Fruit fly (Drosophila melanogaster): ENCODE measurements around the gene Arglu1.
A peak's percentile ranks its signal among the peaks of the same experiment; 100 is the strongest.

The Arglu1 gene

dm6 chr2L:9943521-9943920 lies 5.6 kb upstream of the Arglu1 start (continued):
- no peak for TF ChIP-seq CHES-1-like (GFP tag; optimal IDR thresholded peaks at IDR 0.05)
- TF ChIP-seq Ets65A (GFP tag): no peak
- TF ChIP-seq chm (GFP tag; IDR thresholded peaks at IDR 0.05): no peak
- TF ChIP-seq CG15514 (GFP tag; optimal IDR thresholded peaks at IDR 0.05): peak; percentile 15
- no peak for TF ChIP-seq dimm (GFP tag; IDR thresholded peaks at IDR 0.05)
- TF ChIP-seq B-H1 (GFP tag; IDR thresholded peaks at IDR 0.05): no peak
- TF ChIP-seq E2f2 (GFP tag; IDR thresholded peaks at IDR 0.05): no peak
- no peak for TF ChIP-seq CG42726 (GFP tag; IDR thresholded peaks at IDR 0.05; ENCODE audit: partially characterized antibody)
- TF ChIP-seq CG17186 (GFP tag; optimal IDR thresholded peaks at IDR 0.05): no peak
- TF ChIP-seq CG8924 (tag; optimal IDR thresholded peaks at IDR 0.05): no peak
- TF ChIP-seq Rfx (GFP tag; IDR thresholded peaks at IDR 0.05): peak; percentile 69
- TF ChIP-seq CG15479 (GFP tag; optimal IDR thresholded peaks at IDR 0.05): no peak
- TF ChIP-seq CG7745 (tag; optimal IDR thresholded peaks at IDR 0.05): no peak
- no peak for TF ChIP-seq CG34422 (GFP tag; IDR thresholded peaks at IDR 0.05)
- no peak for TF ChIP-seq Xbp1 (GFP tag; optimal IDR thresholded peaks at IDR 0.05)
- no peak for TF ChIP-seq CG18011 (GFP tag; optimal IDR thresholded peaks at IDR 0.05)
- TF ChIP-seq CG10321 (GFP tag; IDR thresholded peaks at IDR 0.05): no peak
- TF ChIP-seq wdn (GFP tag; IDR thresholded peaks at IDR 0.05): no peak
- peak; percentile 15 for TF ChIP-seq grau (tag; optimal IDR thresholded peaks at IDR 0.05)
- TF ChIP-seq CG12155 (GFP tag; optimal IDR thresholded peaks at IDR 0.05): peak; percentile 10
- TF ChIP-seq CG14860 (GFP tag; IDR thresholded peaks at IDR 0.05; ENCODE audit: partially characterized antibody): no peak
- TF ChIP-seq CG13287 (GFP tag; IDR thresholded peaks at IDR 0.05; ENCODE audit: partially characterized antibody): no peak
- no peak for TF ChIP-seq tap (tag; optimal IDR thresholded peaks at IDR 0.05)
- TF ChIP-seq CG5180 (GFP tag; optimal IDR thresholded peaks at IDR 0.05): no peak
- no peak for TF ChIP-seq CG3995 (GFP tag; optimal IDR thresholded peaks at IDR 0.05)
- TF ChIP-seq CG31365 (tag; optimal IDR thresholded peaks at IDR 0.05): peak; percentile 29
- no peak for TF ChIP-seq jumu (GFP tag; optimal IDR thresholded peaks at IDR 0.05)
- TF ChIP-seq CG4820 (GFP tag; optimal IDR thresholded peaks at IDR 0.05): no peak
- TF ChIP-seq CG4854 (GFP tag; optimal IDR thresholded peaks at IDR 0.05): no peak
- no peak for TF ChIP-seq bsh (GFP tag; optimal IDR thresholded peaks at IDR 0.05)
- TF ChIP-seq rib (GFP tag; IDR thresholded peaks at IDR 0.05): peak; percentile 73
- TF ChIP-seq BtbVII (GFP tag; optimal IDR thresholded peaks at IDR 0.05): no peak
- TF ChIP-seq CG10959 (GFP tag; IDR thresholded peaks at IDR 0.05): no peak
- TF ChIP-seq Abd-B (GFP tag; optimal IDR thresholded peaks at IDR 0.05): no peak
- TF ChIP-seq mirr (GFP tag; optimal IDR thresholded peaks at IDR 0.05): peak; percentile 99
- TF ChIP-seq h (optimal IDR thresholded peaks at IDR 0.05): no peak
- TF ChIP-seq CG12769 (tag; optimal IDR thresholded peaks at IDR 0.05): peak; percentile 72
- TF ChIP-seq schlank (tag; optimal IDR thresholded peaks at IDR 0.05): peak; percentile 48
- no peak for TF ChIP-seq tio (GFP tag; optimal IDR thresholded peaks at IDR 0.05)
- TF ChIP-seq sug (tag; optimal IDR thresholded peaks at IDR 0.05): peak; percentile 75
- no peak for TF ChIP-seq fd96Cb (tag; optimal IDR thresholded peaks at IDR 0.05)
- no peak for TF ChIP-seq CG7786 (GFP tag; optimal IDR thresholded peaks at IDR 0.05)
- TF ChIP-seq CG14441 (GFP tag; IDR thresholded peaks at IDR 0.05): no peak
- no peak for TF ChIP-seq al (GFP tag; IDR thresholded peaks at IDR 0.05)
- TF ChIP-seq CoRest (tag; optimal IDR thresholded peaks at IDR 0.05): no peak
- TF ChIP-seq Hand (GFP tag; optimal IDR thresholded peaks at IDR 0.05): no peak
- no peak for TF ChIP-seq vnd (GFP tag; IDR thresholded peaks at IDR 0.05; ENCODE audit: partially characterized antibody)
